Worm (Caenorhabditis elegans) whole organism, L1 larva: ENCODE results near the gene F10C2.5.

Experiments used
- aha-1 ChIP-seq: fragments of 150-350 bp; optimal IDR thresholded peaks from 2 replicates; lab custom pipeline; 2014; ENCODE audit warnings: missing biosample characterization, missing genetic modification characterization
- mep-1 ChIP-seq: fragments of 150-350 bp; optimal IDR thresholded peaks from 2 replicates; lab custom pipeline; 2014; ENCODE audit warnings: missing biosample characterization, missing genetic modification characterization
- nhr-77 ChIP-seq: fragments of 150-350 bp; optimal IDR thresholded peaks from 2 replicates; lab custom pipeline; 2014; ENCODE audit warnings: missing biosample characterization, missing genetic modification characterization
- pqm-1 ChIP-seq: sonication (generic microtip); optimal IDR thresholded peaks from 3 replicates; lab custom pipeline; 2017; ENCODE audit warnings: missing biosample characterization, missing genetic modification characterization
- unc-130 ChIP-seq: fragments of 150-350 bp; optimal IDR thresholded peaks from 2 replicates; lab custom pipeline; 2017; ENCODE audit warnings: missing biosample characterization, missing genetic modification characterization, inconsistent platforms
- ztf-11 ChIP-seq, 2 experiments: sonication (generic microtip); optimal IDR thresholded peaks; 2 replicates each; lab custom pipeline; 2016 to 2017; ENCODE audit warnings: missing genetic modification characterization in 2 of 2, missing biosample characterization in 1 of 2, missing compliant biosample characterization in 1 of 2

- TF ChIP-seq aha-1 (no peak), nhr-77 (tag; lab: Kevin White, UChicago) (no peak), unc-130 (tag; lab: Kevin White, UChicago) (no peak), ztf-11 (tag; optimal IDR thresholded peaks at IDR 0.05; lab: Kevin White, UChicago) (no peak), mep-1 (tag; lab: Kevin White, UChicago) (no peak), pqm-1 (tag; lab: Kevin White, UChicago) (no peak)
These were observed 17.1 kb upstream of the F10C2.5 start for ce11 chrV:12028151-12028550.
